Worm (Caenorhabditis elegans): ENCODE results near the gene nlp-34.

DNA sequence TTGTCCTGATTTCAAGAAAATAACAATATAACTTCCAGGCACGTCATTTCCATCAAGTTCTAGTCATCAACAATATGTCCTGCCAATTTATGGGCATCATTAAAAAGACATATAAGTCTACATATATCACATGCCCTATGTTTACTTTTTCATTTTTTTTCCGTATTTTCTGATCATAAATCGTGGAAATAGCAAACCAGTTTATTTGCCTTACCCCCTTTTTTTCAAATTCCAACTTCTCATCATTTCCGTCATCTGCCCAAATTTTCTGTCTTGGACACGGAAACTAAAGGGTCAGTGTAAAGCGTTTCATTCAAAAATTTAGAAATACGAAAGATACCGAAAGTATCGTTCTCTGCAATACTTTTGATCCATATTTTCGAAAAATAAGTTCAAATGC is 13.4 kb upstream of the nlp-34 start:
- TF ChIP-seq snpc-4 (tag; optimal IDR thresholded peaks at IDR 0.05): no peak
- no peak for TF ChIP-seq bed-3 (GFP tag; optimal IDR thresholded peaks at IDR 0.05)
- TF ChIP-seq elt-1 (tag; optimal IDR thresholded peaks at IDR 0.05; ENCODE audit: borderline replicate concordance, insufficient read depth): no peak
- TF ChIP-seq pha-4 (tag; optimal IDR thresholded peaks at IDR 0.05): no peak
